Worm (Caenorhabditis elegans): ENCODE measurements around the gene F53F4.4.

Gene F53F4.4

ce11 chrV:13598370-13598769 lies 5.2 kb downstream of the F53F4.4 start:
- TF ChIP-seq efl-1 (optimal IDR thresholded peaks at IDR 0.05), result no peak
- TF ChIP-seq efl-1 (GFP tag; optimal IDR thresholded peaks at IDR 0.05 in 1 of 2), result no peak
- TF ChIP-seq pag-3 (tag; optimal IDR thresholded peaks at IDR 0.05; ENCODE audit: borderline replicate concordance, insufficient read depth), result no peak
- TF ChIP-seq unc-86 (tag; optimal IDR thresholded peaks at IDR 0.05), result no peak
- TF ChIP-seq lin-15B (tag; optimal IDR thresholded peaks at IDR 0.05), result no peak
- TF ChIP-seq tlp-1 (tag; optimal IDR thresholded peaks at IDR 0.05), result no peak
- no peak for TF ChIP-seq pax-3 (tag; optimal IDR thresholded peaks at IDR 0.05)
- no peak for TF ChIP-seq rnt-1 (tag; optimal IDR thresholded peaks at IDR 0.05)
- no peak for TF ChIP-seq ztf-11 (tag; optimal IDR thresholded peaks at IDR 0.05)
- TF ChIP-seq hlh-17 (GFP tag; optimal IDR thresholded peaks at IDR 0.05; ENCODE audit: borderline replicate concordance), result no peak
- TF ChIP-seq mef-2 (tag; optimal IDR thresholded peaks at IDR 0.05), result no peak
- TF ChIP-seq nhr-19 (GFP tag; conservative IDR thresholded peaks at IDR 0.05), result no peak

- TF ChIP-seq ceh-90 (tag; optimal IDR thresholded peaks at IDR 0.05) (no peak), blmp-1 (tag; optimal IDR thresholded peaks at IDR 0.05) (peak; percentile 10), efl-1 (optimal IDR thresholded peaks at IDR 0.05) (no peak), efl-1 (GFP tag; optimal IDR thresholded peaks at IDR 0.05 in 1 of 2) (peak in 1 of 2 experiments; percentile 53)
These were observed 7.7 kb downstream of the F53F4.4 start, which contains the start of gene rdy-2 for ce11 chrV:13600882-13601281. TSS of gene rdy-2 (minus strand) at chrV:13600982.

ce11 chrV:13606651-13607242 lies 13.6 kb downstream of the F53F4.4 start, which contains the start of gene fmo-4:
TSS of gene fmo-4 (minus strand) at chrV:13606701.
- TF ChIP-seq fkh-4 (tag; optimal IDR thresholded peaks at IDR 0.05; ENCODE audit: borderline replicate concordance) (no peak), jun-1 (tag; optimal IDR thresholded peaks at IDR 0.05) (no peak), lin-35 (GFP tag; optimal IDR thresholded peaks at IDR 0.05) (no peak), blmp-1 (tag; optimal IDR thresholded peaks at IDR 0.05) (peak; percentile 23)

- TF ChIP-seq mab-9 (GFP tag; IDR thresholded peaks at IDR 0.05), result no peak
- no peak for TF ChIP-seq unc-62 (GFP tag; optimal IDR thresholded peaks at IDR 0.05)
- no peak for TF ChIP-seq fkh-8 (tag; optimal IDR thresholded peaks at IDR 0.05)
- TF ChIP-seq snpc-4 (tag; optimal IDR thresholded peaks at IDR 0.05), result no peak
- TF ChIP-seq hpl-2 (GFP tag; optimal IDR thresholded peaks at IDR 0.05), result no peak
- TF ChIP-seq tlp-1 (tag; optimal IDR thresholded peaks at IDR 0.05), result no peak
- peak; percentile 45 for TF ChIP-seq vab-15 (tag; optimal IDR thresholded peaks at IDR 0.05)
- no peak for TF ChIP-seq ceh-88 (GFP tag; IDR thresholded peaks at IDR 0.05)
- peak; percentile 15 for TF ChIP-seq nhr-90 (tag; optimal IDR thresholded peaks at IDR 0.05; ENCODE audit: poor library complexity)
- no peak for TF ChIP-seq swsn-7 (tag; optimal IDR thresholded peaks at IDR 0.05)
- peak; percentile 62 for TF ChIP-seq nhr-20 (tag; optimal IDR thresholded peaks at IDR 0.05)
- TF ChIP-seq nhr-47 (tag; optimal IDR thresholded peaks at IDR 0.05), result no peak
- TF ChIP-seq grh-1 (GFP tag; IDR thresholded peaks at IDR 0.05), result no peak
- no peak for TF ChIP-seq rnt-1 (tag; optimal IDR thresholded peaks at IDR 0.05)
- TF ChIP-seq pqm-1 (tag; optimal IDR thresholded peaks at IDR 0.05), result no peak
- TF ChIP-seq egl-13 (tag; optimal IDR thresholded peaks at IDR 0.05), result no peak
- peak in 2 of 6 experiments; percentile 35 to 82 for TF ChIP-seq elt-3 (tag; optimal IDR thresholded peaks at IDR 0.05)
- TF ChIP-seq lin-35 (GFP tag; optimal IDR thresholded peaks at IDR 0.05), result peak in 1 of 2 experiments; percentile 42
- peak; percentile 44 for TF ChIP-seq nhr-71 (tag; optimal IDR thresholded peaks at IDR 0.05)
- peak; percentile 46 for TF ChIP-seq snu-23 (GFP tag; optimal IDR thresholded peaks at IDR 0.05)
- TF ChIP-seq skn-1 (tag; optimal IDR thresholded peaks at IDR 0.05), result no peak
- TF ChIP-seq dsc-1 (tag; optimal IDR thresholded peaks at IDR 0.05), result no peak
- peak; percentile 81 for TF ChIP-seq blmp-1 (tag; optimal IDR thresholded peaks at IDR 0.05)
- no peak for TF ChIP-seq nhr-28 (tag; optimal IDR thresholded peaks at IDR 0.05)
- no peak for TF ChIP-seq fkh-4 (tag; optimal IDR thresholded peaks at IDR 0.05; ENCODE audit: borderline replicate concordance)
- TF ChIP-seq nhr-19 (GFP tag; conservative IDR thresholded peaks at IDR 0.05), result peak; percentile 20; the same call in 1 of the 2 replicates
- TF ChIP-seq fos-1 (tag; optimal IDR thresholded peaks at IDR 0.05), result no peak
- TF ChIP-seq mef-2 (tag; optimal IDR thresholded peaks at IDR 0.05), result no peak
- TF ChIP-seq tbx-2 (tag; optimal IDR thresholded peaks at IDR 0.05), result peak; percentile 33
- TF ChIP-seq pag-3 (tag; optimal IDR thresholded peaks at IDR 0.05; ENCODE audit: borderline replicate concordance, insufficient read depth), result no peak
- no peak for TF ChIP-seq hlh-17 (GFP tag; optimal IDR thresholded peaks at IDR 0.05; ENCODE audit: borderline replicate concordance)
- TF ChIP-seq ztf-11 (tag; optimal IDR thresholded peaks at IDR 0.05), result no peak
- TF ChIP-seq nhr-85 (tag), result peak; percentile 92
- TF ChIP-seq zip-4 (GFP tag; optimal IDR thresholded peaks at IDR 0.05), result no peak
- TF ChIP-seq ceh-63 (GFP tag; optimal IDR thresholded peaks at IDR 0.05), result no peak
These were observed 15.3 kb downstream of the F53F4.4 start for ce11 chrV:13608486-13608885.
